Worm (Caenorhabditis elegans) whole organism, mixed stage, embryonic: Measurements from ENCODE around the gene B0244.16.

Experiments
- blmp-1 ChIP-seq: fragments of 150-350 bp; optimal IDR thresholded peaks from 2 replicates; lab custom pipeline; 2014; ENCODE audit warnings: missing biosample characterization, missing genetic modification characterization
- elt-1 ChIP-seq: sonication (generic microtip); optimal IDR thresholded peaks from 2 replicates; lab custom pipeline; 2017; ENCODE audit warnings: missing genetic modification characterization, mild to moderate bottlenecking, missing compliant biosample characterization, antibody characterized with exemption, moderate library complexity, borderline replicate concordance; ENCODE audit not compliant: insufficient read depth
- elt-3 ChIP-seq: fragments of 150-350 bp; optimal IDR thresholded peaks from 2 replicates; lab custom pipeline; 2014; ENCODE audit warnings: missing biosample characterization, missing genetic modification characterization
- mep-1 ChIP-seq: fragments of 150-350 bp; optimal IDR thresholded peaks from 2 replicates; lab custom pipeline; 2017; ENCODE audit warnings: missing biosample characterization, missing genetic modification reagents, missing genetic modification characterization, inconsistent platforms
- nhr-237 ChIP-seq: fragments of 150-350 bp; optimal IDR thresholded peaks from 2 replicates; lab custom pipeline; 2014; ENCODE audit warnings: missing biosample characterization, missing genetic modification characterization
- nhr-76 ChIP-seq: sonication (generic microtip); optimal IDR thresholded peaks from 2 replicates; lab custom pipeline; 2017; ENCODE audit warnings: missing biosample characterization, missing genetic modification characterization
- snpc-4 ChIP-seq: fragments of 150-350 bp; optimal IDR thresholded peaks from 2 replicates; lab custom pipeline; 2014; ENCODE audit warnings: missing biosample characterization, missing genetic modification characterization
- sptf-1 ChIP-seq: sonication (generic microtip); optimal IDR thresholded peaks from 2 replicates; lab custom pipeline; 2017; ENCODE audit warnings: mild to moderate bottlenecking, missing genetic modification characterization, moderate library complexity, missing compliant biosample characterization
- unc-62 ChIP-seq: fragments of 150-350 bp; optimal IDR thresholded peaks from 2 replicates; lab custom pipeline; 2014; ENCODE audit warnings: missing biosample characterization, missing genetic modification reagents, missing genetic modification characterization
- zip-8 ChIP-seq: fragments of 150-350 bp; optimal IDR thresholded peaks from 2 replicates; lab custom pipeline; 2014; ENCODE audit warnings: missing biosample characterization, missing genetic modification characterization
- ztf-11 ChIP-seq: fragments of 150-350 bp; optimal IDR thresholded peaks from 2 replicates; lab custom pipeline; 2014; ENCODE audit warnings: missing biosample characterization, missing genetic modification characterization

- no peak for TF ChIP-seq blmp-1 (tag; lab: Kevin White, UChicago)
- TF ChIP-seq ztf-11 (tag; lab: Kevin White, UChicago): peak; percentile 40
- TF ChIP-seq nhr-237: peak; percentile 54
- TF ChIP-seq snpc-4: no peak
- TF ChIP-seq elt-1 (tag; lab: Kevin White, UChicago): peak; percentile 41
- no peak for TF ChIP-seq nhr-76 (tag; lab: Kevin White, UChicago)
- peak; percentile 88 for TF ChIP-seq mep-1
- peak; percentile 25 for TF ChIP-seq zip-8 (tag; lab: Kevin White, UChicago)
- no peak for TF ChIP-seq elt-3 (tag; lab: Kevin White, UChicago)
- peak; percentile 30 for TF ChIP-seq sptf-1 (tag; lab: Kevin White, UChicago)
- TF ChIP-seq unc-62 (GFP tag; lab: Kevin White, UChicago): peak; percentile 68
Observed at ce11 chrIII:5715467-5715866, 25.3 kb upstream of the B0244.16 start.
